Fruit fly (Drosophila melanogaster) whole organism, pupa: ENCODE data around the gene mtgo.

ENCODE experiments used
- CG10348 ChIP-seq: fragments of 200-800 bp; sonication (Bioruptor generic); IDR thresholded peaks from 2 replicates; pipeline ENCODE4 v1.3.6; 2022; ENCODE audit warnings: missing biosample characterization, missing genetic modification characterization
- CG12605 ChIP-seq: fragments of 200-800 bp; sonication (Bioruptor generic); IDR thresholded peaks from 2 replicates; pipeline ENCODE4 v1.3.6; 2022; ENCODE audit warnings: missing biosample characterization, missing genetic modification characterization
- CG13204 ChIP-seq: fragments of 200-800 bp; sonication (Bioruptor generic); optimal IDR thresholded peaks from 2 replicates; lab custom pipeline; 2018; ENCODE audit warnings: missing biosample characterization, mild to moderate bottlenecking, missing genetic modification characterization, moderate library complexity
- CG14655 ChIP-seq: fragments of 200-800 bp; sonication (Bioruptor generic); optimal IDR thresholded peaks from 3 replicates; lab custom pipeline; 2017; ENCODE audit warnings: mild to moderate bottlenecking, missing biosample characterization, missing genetic modification reagents, missing genetic modification characterization
- CG15710 ChIP-seq: fragments of 200-800 bp; sonication (Bioruptor generic); optimal IDR thresholded peaks from 2 replicates; lab custom pipeline; 2018; ENCODE audit warnings: missing biosample characterization, mild to moderate bottlenecking, missing genetic modification characterization, moderate library complexity
- CG17806 ChIP-seq: fragments of 200-800 bp; sonication (Bioruptor generic); optimal IDR thresholded peaks from 2 replicates; lab custom pipeline; 2018; ENCODE audit warnings: missing biosample characterization, mild to moderate bottlenecking, missing genetic modification characterization, moderate library complexity
- CG32121 ChIP-seq: fragments of 200-800 bp; sonication (Bioruptor generic); IDR thresholded peaks from 2 replicates; pipeline ENCODE4 v1.3.6; 2022; ENCODE audit warnings: missing biosample characterization, missing genetic modification characterization
- CG34367 ChIP-seq: fragments of 200-800 bp; sonication (Bioruptor generic); optimal IDR thresholded peaks from 2 replicates; lab custom pipeline; 2018; ENCODE audit warnings: missing biosample characterization, mild to moderate bottlenecking, missing genetic modification characterization
- CG4496 ChIP-seq: fragments of 200-800 bp; sonication (Bioruptor generic); IDR thresholded peaks from 3 replicates; pipeline ENCODE4 v1.3.6; 2022; ENCODE audit warnings: missing biosample characterization, missing genetic modification characterization
- CG8159 ChIP-seq: fragments of 200-800 bp; sonication (Bioruptor generic); optimal IDR thresholded peaks from 3 replicates; lab custom pipeline; 2018; ENCODE audit warnings: missing biosample characterization, mild to moderate bottlenecking, missing genetic modification characterization, moderate library complexity
- CG8301 ChIP-seq: fragments of 200-800 bp; sonication (Bioruptor generic); optimal IDR thresholded peaks from 2 replicates; lab custom pipeline; 2018; ENCODE audit warnings: missing biosample characterization, mild to moderate bottlenecking, missing genetic modification characterization
- CG9948 ChIP-seq: fragments of 200-800 bp; sonication (Bioruptor generic); optimal IDR thresholded peaks from 2 replicates; lab custom pipeline; 2018; ENCODE audit warnings: missing biosample characterization, mild to moderate bottlenecking, missing genetic modification characterization, moderate library complexity
- D1 ChIP-seq: fragments of 200-800 bp; sonication (Bioruptor generic); optimal IDR thresholded peaks from 2 replicates; lab custom pipeline; 2018; ENCODE audit warnings: missing biosample characterization, mild to moderate bottlenecking, missing genetic modification characterization, moderate library complexity
- EcR ChIP-seq: fragments of 200-800 bp; sonication (Bioruptor generic); optimal IDR thresholded peaks from 3 replicates; lab custom pipeline; 2019; ENCODE audit warnings: missing biosample characterization, missing genetic modification characterization, mild to moderate bottlenecking, moderate library complexity, missing genetic modification reagents
- Ets98B ChIP-seq: fragments of 200-800 bp; sonication (Bioruptor generic); IDR thresholded peaks from 2 replicates; pipeline ENCODE4 v1.3.6; 2022; ENCODE audit warnings: missing biosample characterization, missing genetic modification characterization
- Pif1A ChIP-seq: fragments of 200-800 bp; sonication (Bioruptor generic); optimal IDR thresholded peaks from 3 replicates; lab custom pipeline; 2016; ENCODE audit warnings: missing biosample characterization, missing genetic modification characterization
- Pif1B ChIP-seq: fragments of 200-800 bp; sonication (Bioruptor generic); optimal IDR thresholded peaks from 3 replicates; lab custom pipeline; 2016; ENCODE audit warnings: missing biosample characterization, missing genetic modification characterization
- Snoo ChIP-seq: fragments of 200-800 bp; sonication (Bioruptor generic); optimal IDR thresholded peaks from 3 replicates; lab custom pipeline; 2017; ENCODE audit warnings: missing biosample characterization, mild to moderate bottlenecking, missing genetic modification characterization, inconsistent platforms
- fd96Ca ChIP-seq: fragments of 200-800 bp; sonication (Bioruptor generic); IDR thresholded peaks from 3 replicates; pipeline ENCODE4 v1.3.6; 2022; ENCODE audit warnings: missing biosample characterization, missing genetic modification characterization
- gl ChIP-seq: fragments of 200-800 bp; sonication (Bioruptor generic); optimal IDR thresholded peaks from 2 replicates; lab custom pipeline; 2018; ENCODE audit warnings: missing biosample characterization, mild to moderate bottlenecking, missing genetic modification characterization
- rn ChIP-seq: fragments of 200-800 bp; sonication (Bioruptor generic); IDR thresholded peaks from 2 replicates; pipeline ENCODE4 v1.3.6; 2022; ENCODE audit warnings: missing biosample characterization, missing genetic modification characterization

Gene mtgo

DNA sequence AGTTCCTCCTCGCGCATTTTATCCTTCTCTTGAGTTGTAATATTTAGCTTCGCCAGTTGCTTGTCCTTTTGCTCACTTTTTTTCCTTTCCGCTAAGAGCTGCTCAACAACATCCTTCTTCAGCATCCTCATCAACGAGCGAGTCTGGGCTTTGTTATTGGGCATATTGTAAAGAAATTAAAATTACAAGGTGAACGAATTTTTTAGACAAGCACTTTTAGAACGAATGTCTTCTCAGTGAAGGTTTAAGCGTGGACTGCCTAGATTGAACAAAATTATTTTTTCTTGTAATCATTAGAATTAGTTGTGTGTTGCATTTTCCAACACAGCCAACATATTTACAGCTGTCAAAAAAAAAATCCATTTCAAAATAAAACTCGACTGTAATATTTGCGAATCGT is 137.4 kb downstream of the mtgo start, which contains the start of gene CG33552:
TSS of gene CG33552 (plus strand) at position 301 of the 400 bp plus-strand sequence.
- TF ChIP-seq Pif1B (GFP tag; lab: Kevin White, UChicago): no peak
- TF ChIP-seq CG8301 (tag; lab: Kevin White, UChicago): no peak
- no peak for TF ChIP-seq gl (tag; lab: Kevin White, UChicago)
- TF ChIP-seq EcR (GFP tag; lab: Kevin White, UChicago): no peak
- no peak for TF ChIP-seq Pif1A (GFP tag; lab: Kevin White, UChicago)
- TF ChIP-seq fd96Ca (GFP tag; lab: Robert Waterston, UW): no peak
- TF ChIP-seq rn (GFP tag; lab: Robert Waterston, UW): no peak
- no peak for TF ChIP-seq CG10348 (GFP tag; lab: Robert Waterston, UW)
- TF ChIP-seq CG32121 (GFP tag; lab: Robert Waterston, UW): no peak
- no peak for TF ChIP-seq Snoo (tag; lab: Kevin White, UChicago)
- no peak for TF ChIP-seq Ets98B (GFP tag; lab: Robert Waterston, UW)
- no peak for TF ChIP-seq D1 (tag; lab: Kevin White, UChicago)
- no peak for TF ChIP-seq CG34367 (tag; lab: Kevin White, UChicago)
- no peak for TF ChIP-seq CG17806 (tag; lab: Kevin White, UChicago)
- no peak for TF ChIP-seq CG12605 (GFP tag; lab: Robert Waterston, UW)

DNA sequence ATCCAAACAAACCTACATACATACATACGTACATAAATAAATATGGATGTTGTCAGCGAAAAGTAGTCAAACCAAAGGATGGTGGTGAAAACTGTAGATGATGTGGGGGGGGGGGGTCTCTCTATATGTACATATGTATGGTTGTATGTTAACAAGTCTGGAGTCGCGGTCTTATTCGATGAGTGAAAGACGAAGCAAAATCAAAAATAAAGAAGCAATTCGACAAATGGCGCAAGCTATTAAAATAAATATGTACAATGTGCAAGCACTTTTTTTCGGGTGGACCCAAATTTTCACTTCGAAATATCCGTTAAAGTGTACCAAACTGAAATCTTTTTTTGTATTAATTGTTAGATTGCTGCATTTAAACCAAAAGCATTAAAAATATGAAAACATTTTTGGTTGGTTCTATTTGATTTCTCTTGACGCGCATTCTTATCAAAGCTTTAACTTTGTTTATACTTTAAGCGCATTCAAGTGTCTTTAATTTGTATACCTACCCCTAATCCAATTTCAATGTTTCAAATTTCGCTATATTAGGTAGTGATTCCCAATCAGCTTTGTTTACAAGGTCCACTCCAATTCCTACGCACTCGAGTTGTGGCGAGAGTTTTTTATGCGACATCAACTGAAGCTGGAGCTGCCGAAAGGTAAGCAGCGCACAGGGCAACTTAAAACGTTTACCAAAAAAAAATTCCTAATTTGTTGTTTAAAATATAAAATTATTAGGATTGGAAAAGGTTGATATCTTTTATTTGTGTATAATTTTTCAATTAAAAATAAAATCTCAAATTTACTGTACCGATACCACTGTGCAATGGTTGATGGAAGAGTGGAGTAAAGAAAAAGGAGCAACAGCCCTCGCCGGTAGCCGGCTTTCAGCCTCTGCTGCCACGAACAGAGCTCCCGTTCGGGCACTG is 139.4 kb downstream of the mtgo start, which contains the start of gene CG31807:
TSS of gene CG31807 (minus strand) at position 51 of the 920 bp plus-strand sequence.
- TF ChIP-seq CG8159 (tag; lab: Kevin White, UChicago): peak; percentile 100
- peak; percentile 92 for TF ChIP-seq D1 (tag; lab: Kevin White, UChicago)
- peak; percentile 86; the same call in 2 of the 3 replicates for TF ChIP-seq CG4496 (GFP tag; lab: Robert Waterston, UW)
- TF ChIP-seq CG32121 (GFP tag; lab: Robert Waterston, UW): peak; percentile 74
- TF ChIP-seq gl (tag; lab: Kevin White, UChicago): peak; percentile 90
- peak; percentile 98 for TF ChIP-seq Pif1B (GFP tag; lab: Kevin White, UChicago)
- TF ChIP-seq CG34367 (tag; lab: Kevin White, UChicago): peak; percentile 96
- peak; percentile 98 for TF ChIP-seq Pif1A (GFP tag; lab: Kevin White, UChicago)
- peak; percentile 96 for TF ChIP-seq CG8301 (tag; lab: Kevin White, UChicago)
- no peak for TF ChIP-seq EcR (GFP tag; lab: Kevin White, UChicago)
- TF ChIP-seq fd96Ca (GFP tag; lab: Robert Waterston, UW): no peak; the same call in none of the 3 replicates
- peak; percentile 49 for TF ChIP-seq rn (GFP tag; lab: Robert Waterston, UW)
- TF ChIP-seq CG12605 (GFP tag; lab: Robert Waterston, UW): peak; percentile 87
- TF ChIP-seq CG13204 (GFP tag; lab: Kevin White, UChicago): peak; percentile 92
- peak; percentile 78; the same call in 1 of the 2 replicates for TF ChIP-seq Ets98B (GFP tag; lab: Robert Waterston, UW)
- TF ChIP-seq CG10348 (GFP tag; lab: Robert Waterston, UW): no peak
- peak; percentile 96 for TF ChIP-seq CG14655 (GFP tag; lab: Kevin White, UChicago)
- peak; percentile 91 for TF ChIP-seq Snoo (tag; lab: Kevin White, UChicago)
- peak; percentile 97 for TF ChIP-seq CG9948 (tag; lab: Kevin White, UChicago)
- TF ChIP-seq CG17806 (tag; lab: Kevin White, UChicago): peak; percentile 92
- TF ChIP-seq CG15710: peak; percentile 97

DNA sequence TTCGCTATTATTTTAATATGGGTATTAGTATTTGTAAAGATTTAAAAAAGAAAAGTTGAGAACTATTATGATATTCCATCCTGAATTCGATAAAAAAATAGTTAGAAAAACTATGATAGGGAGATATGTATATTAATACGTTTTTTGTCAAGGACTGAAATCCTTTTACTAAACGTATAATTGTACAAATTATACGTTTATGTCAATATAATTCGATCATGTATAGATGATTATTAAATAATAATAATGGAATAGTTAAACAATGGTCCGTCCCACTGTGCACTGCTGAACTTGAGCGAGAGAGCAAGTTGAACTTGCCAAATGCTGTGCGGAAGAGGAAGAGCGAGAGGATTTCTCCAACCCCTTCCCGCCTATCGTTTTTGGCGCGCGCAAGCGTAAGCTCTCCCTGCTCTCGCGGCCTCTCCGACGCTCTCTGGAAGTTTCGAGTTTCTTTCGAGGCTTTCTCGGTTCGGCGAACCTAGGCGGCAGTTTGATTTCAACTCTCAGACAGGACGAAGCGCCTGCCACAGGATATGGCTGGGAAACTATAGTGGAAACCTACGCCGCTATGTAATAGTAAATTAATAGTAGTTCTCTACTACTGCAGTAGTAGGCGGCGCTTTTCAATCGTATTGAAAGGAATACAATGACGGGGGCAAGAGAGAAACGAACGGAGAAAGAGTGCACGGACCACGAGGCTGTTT is 140.2 kb downstream of the mtgo start:
- peak; percentile 30; the same call in 1 of the 2 replicates for TF ChIP-seq Ets98B (GFP tag; lab: Robert Waterston, UW)
- no peak for TF ChIP-seq CG10348 (GFP tag; lab: Robert Waterston, UW)
- peak; percentile 84 for TF ChIP-seq CG8301 (tag; lab: Kevin White, UChicago)
- TF ChIP-seq CG34367 (tag; lab: Kevin White, UChicago): peak; percentile 76
- TF ChIP-seq CG4496 (GFP tag; lab: Robert Waterston, UW): peak; percentile 35; the same call in 1 of the 3 replicates
- no peak; the same call in 1 of the 2 replicates for TF ChIP-seq CG32121 (GFP tag; lab: Robert Waterston, UW)
- TF ChIP-seq EcR (GFP tag; lab: Kevin White, UChicago): peak; percentile 93
- TF ChIP-seq CG8159 (tag; lab: Kevin White, UChicago): peak; percentile 83
- TF ChIP-seq Snoo (tag; lab: Kevin White, UChicago): peak; percentile 65
- TF ChIP-seq CG15710: peak; percentile 86
- TF ChIP-seq CG17806 (tag; lab: Kevin White, UChicago): peak; percentile 81
- peak; percentile 35 for TF ChIP-seq Pif1B (GFP tag; lab: Kevin White, UChicago)
- TF ChIP-seq fd96Ca (GFP tag; lab: Robert Waterston, UW): peak; percentile 37; the same call in 1 of the 3 replicates
- no peak for TF ChIP-seq gl (tag; lab: Kevin White, UChicago)
- TF ChIP-seq CG13204 (GFP tag; lab: Kevin White, UChicago): peak; percentile 61
- TF ChIP-seq CG9948 (tag; lab: Kevin White, UChicago): peak; percentile 89
- no peak for TF ChIP-seq Pif1A (GFP tag; lab: Kevin White, UChicago)
- peak; percentile 6; the same call in 1 of the 2 replicates for TF ChIP-seq CG12605 (GFP tag; lab: Robert Waterston, UW)
- TF ChIP-seq rn (GFP tag; lab: Robert Waterston, UW): no peak
- peak; percentile 84 for TF ChIP-seq CG14655 (GFP tag; lab: Kevin White, UChicago)
- peak; percentile 79 for TF ChIP-seq D1 (tag; lab: Kevin White, UChicago)

DNA sequence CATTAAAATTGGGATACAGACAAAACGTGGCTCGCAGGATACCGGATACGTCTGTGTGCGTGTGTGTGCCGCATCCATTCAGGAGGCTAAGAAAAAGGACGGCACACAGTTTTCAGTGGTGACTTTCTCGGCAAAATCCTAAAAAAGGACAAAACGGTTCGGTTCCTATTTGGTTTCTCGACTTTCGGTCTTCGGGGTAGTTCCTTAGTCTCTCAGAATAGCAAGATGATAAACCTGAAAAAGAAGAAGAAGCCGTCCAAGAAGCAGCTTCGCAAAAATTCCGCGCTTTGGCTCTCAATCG is 140.7 kb downstream of the mtgo start:
- no peak for TF ChIP-seq Snoo (tag; lab: Kevin White, UChicago)
- TF ChIP-seq CG34367 (tag; lab: Kevin White, UChicago): no peak
- TF ChIP-seq CG4496 (GFP tag; lab: Robert Waterston, UW): no peak
- no peak for TF ChIP-seq CG17806 (tag; lab: Kevin White, UChicago)
- TF ChIP-seq CG9948 (tag; lab: Kevin White, UChicago): no peak
- no peak for TF ChIP-seq D1 (tag; lab: Kevin White, UChicago)
- no peak for TF ChIP-seq CG12605 (GFP tag; lab: Robert Waterston, UW)
- no peak for TF ChIP-seq fd96Ca (GFP tag; lab: Robert Waterston, UW)
- TF ChIP-seq CG32121 (GFP tag; lab: Robert Waterston, UW): no peak
- TF ChIP-seq CG14655 (GFP tag; lab: Kevin White, UChicago): no peak
- TF ChIP-seq CG8159 (tag; lab: Kevin White, UChicago): no peak
- TF ChIP-seq gl (tag; lab: Kevin White, UChicago): no peak
- no peak for TF ChIP-seq CG13204 (GFP tag; lab: Kevin White, UChicago)
- no peak for TF ChIP-seq CG10348 (GFP tag; lab: Robert Waterston, UW)
- no peak for TF ChIP-seq EcR (GFP tag; lab: Kevin White, UChicago)
- no peak for TF ChIP-seq Pif1A (GFP tag; lab: Kevin White, UChicago)
- no peak for TF ChIP-seq CG15710
- no peak for TF ChIP-seq rn (GFP tag; lab: Robert Waterston, UW)
- TF ChIP-seq CG8301 (tag; lab: Kevin White, UChicago): no peak
